Worm (Caenorhabditis elegans) whole organism, midembryonic: ENCODE results near the gene F18A11.2.
"Not testable (repeated sequence)": the region's sequence is repeated elsewhere in the genome, so short reads cannot be mapped to it uniquely, and the experiment has no call there.

Experiments
- T22C8.4 ChIP-seq: fragments of 200-800 bp; sonication (Bioruptor generic); IDR thresholded peaks from 2 replicates; pipeline ENCODE4 v1.3.6; 2022; ENCODE audit warnings: missing genetic modification characterization, missing compliant biosample characterization
- cog-1 ChIP-seq: sonication (generic microtip); optimal IDR thresholded peaks from 2 replicates; lab custom pipeline; 2016; ENCODE audit warnings: missing genetic modification characterization, missing compliant biosample characterization
- flt-1 ChIP-seq: fragments of 200-800 bp; sonication (Bioruptor generic); IDR thresholded peaks from 2 replicates; pipeline ENCODE4 v1.3.6; 2022; ENCODE audit warnings: missing genetic modification characterization, missing compliant biosample characterization
- klf-2 ChIP-seq: fragments of 200-800 bp; sonication (Bioruptor generic); conservative IDR thresholded peaks from 2 replicates; pipeline ENCODE4 v1.3.6; 2022; ENCODE audit warnings: missing genetic modification reagents, missing genetic modification characterization, missing compliant biosample characterization
- med-1 ChIP-seq: sonication (generic microtip); optimal IDR thresholded peaks from 2 replicates; lab custom pipeline; 2017; ENCODE audit warnings: missing genetic modification characterization, mild to moderate bottlenecking, missing compliant biosample characterization, antibody characterized with exemption, missing genetic modification reagents; ENCODE audit not compliant: insufficient read depth
- ref-1 ChIP-seq: fragments of 200-800 bp; sonication (Bioruptor generic); conservative IDR thresholded peaks from 2 replicates; pipeline ENCODE4 v1.3.6; 2022; ENCODE audit warnings: missing genetic modification reagents, missing genetic modification characterization, missing compliant biosample characterization
- tab-1 ChIP-seq: fragments of 200-800 bp; sonication (Bioruptor generic); IDR thresholded peaks from 2 replicates; pipeline ENCODE4 v1.3.6; 2022; ENCODE audit warnings: missing genetic modification characterization, missing compliant biosample characterization
- ztf-23 ChIP-seq: fragments of 200-800 bp; sonication (Bioruptor generic); IDR thresholded peaks from 2 replicates; pipeline ENCODE4 v1.3.6; 2022; ENCODE audit warnings: missing genetic modification reagents, missing genetic modification characterization, missing compliant biosample characterization
- ztf-29 ChIP-seq: fragments of 200-800 bp; sonication (Bioruptor generic); IDR thresholded peaks from 2 replicates; pipeline ENCODE4 v1.3.6; 2022; ENCODE audit warnings: missing genetic modification reagents, missing genetic modification characterization, missing compliant biosample characterization

The F18A11.2 gene

DNA sequence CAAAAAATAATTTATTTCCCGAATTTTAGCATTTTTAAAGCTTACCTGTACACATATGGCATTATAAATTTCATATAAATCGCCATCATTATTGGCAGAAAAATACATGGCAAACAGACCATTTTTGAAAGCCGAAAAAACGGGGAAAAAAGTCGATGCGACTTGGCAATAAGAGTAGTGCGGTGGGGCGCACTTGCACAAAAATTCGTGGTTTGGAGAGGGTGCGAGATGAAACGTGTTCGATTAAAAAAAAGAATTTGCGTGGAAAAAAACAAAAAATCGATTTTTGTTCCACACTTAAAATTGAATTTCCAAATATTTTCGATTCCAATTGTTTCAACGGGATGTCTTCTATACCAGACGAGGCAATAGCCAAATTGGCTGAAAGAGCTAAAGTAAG, 5.2 kb downstream of the F18A11.2 start, which contains the start of gene F18A11.3:
Gene F18A11.3, minus strand, starts transcription at position 125 of the 400 bp plus-strand sequence.
- no peak for TF ChIP-seq T22C8.4 (GFP tag; lab: Robert Waterston, UW)
- 0 out of 2 replicates have a peak, but pooled peaks have one; percentile 48 for TF ChIP-seq ztf-29
- TF ChIP-seq tab-1 (GFP tag; lab: Robert Waterston, UW) = no peak
- TF ChIP-seq klf-2 (GFP tag; lab: Robert Waterston, UW) = no peak
- TF ChIP-seq cog-1 (tag; lab: Kevin White, UChicago) = no peak
- no peak for TF ChIP-seq ztf-23 (GFP tag; lab: Robert Waterston, UW)
- no peak for TF ChIP-seq med-1 (GFP tag; lab: Kevin White, UChicago)
- no peak for TF ChIP-seq ref-1

DNA sequence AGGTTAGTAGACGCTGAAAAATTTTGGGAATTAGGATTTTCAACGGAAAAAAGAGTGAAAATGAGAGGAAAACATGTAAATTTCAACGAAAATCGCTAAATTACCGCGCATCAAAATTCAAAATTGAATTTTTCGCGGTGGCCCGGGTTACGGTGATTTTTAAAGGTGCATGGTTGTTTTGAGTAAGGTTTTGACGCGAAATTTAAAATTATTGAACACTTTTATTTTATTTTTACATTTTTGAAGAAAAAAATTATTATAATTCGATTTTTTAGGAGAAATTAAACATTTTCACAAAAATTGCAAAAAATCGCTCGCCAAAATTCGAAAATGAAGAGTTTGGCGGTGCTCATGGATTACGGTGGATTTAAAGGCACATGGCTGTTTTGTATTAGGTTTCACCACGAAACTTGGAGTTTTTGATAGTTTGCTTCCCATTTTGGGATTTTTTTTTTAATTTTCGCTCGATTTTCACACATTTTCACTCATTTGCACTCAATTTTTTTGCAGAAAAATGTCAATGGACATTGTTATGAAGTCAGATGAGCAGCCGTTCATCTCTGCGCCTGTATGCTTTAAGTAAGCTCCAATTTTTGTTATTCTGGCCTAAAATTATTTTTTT, 12.0 kb downstream of the F18A11.2 start, which contains the start of gene puf-6:
Gene puf-6, minus strand, starts transcription at position 13 of the 622 bp plus-strand sequence.
- not testable (repeated sequence) for TF ChIP-seq ref-1; flt-1 (GFP tag; lab: Robert Waterston, UW); cog-1 (tag; lab: Kevin White, UChicago)

DNA sequence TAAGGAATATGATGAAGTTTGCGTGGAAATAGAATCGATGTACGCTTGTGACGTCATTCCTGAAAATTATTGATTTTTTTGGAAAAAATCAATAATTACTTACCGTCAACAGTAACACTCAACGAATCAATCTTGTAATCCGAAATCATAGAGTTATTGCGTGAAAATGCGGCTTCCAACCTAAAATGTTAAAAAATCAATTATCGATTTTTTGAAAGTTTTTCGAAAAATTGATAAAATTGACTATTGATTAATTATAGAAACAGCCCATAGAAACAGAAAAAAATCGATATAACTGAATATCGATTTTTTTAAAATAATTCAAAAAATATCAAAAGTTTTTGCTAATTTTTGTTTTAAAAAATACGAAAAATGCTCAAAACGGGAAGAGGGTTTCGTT, 15.6 kb downstream of the F18A11.2 start, which contains the start of gene F42G4.7:
Gene F42G4.7, minus strand, starts transcription at position 185 of the 400 bp plus-strand sequence.
- TF ChIP-seq T22C8.4 (GFP tag; lab: Robert Waterston, UW) = peak; percentile 86

DNA sequence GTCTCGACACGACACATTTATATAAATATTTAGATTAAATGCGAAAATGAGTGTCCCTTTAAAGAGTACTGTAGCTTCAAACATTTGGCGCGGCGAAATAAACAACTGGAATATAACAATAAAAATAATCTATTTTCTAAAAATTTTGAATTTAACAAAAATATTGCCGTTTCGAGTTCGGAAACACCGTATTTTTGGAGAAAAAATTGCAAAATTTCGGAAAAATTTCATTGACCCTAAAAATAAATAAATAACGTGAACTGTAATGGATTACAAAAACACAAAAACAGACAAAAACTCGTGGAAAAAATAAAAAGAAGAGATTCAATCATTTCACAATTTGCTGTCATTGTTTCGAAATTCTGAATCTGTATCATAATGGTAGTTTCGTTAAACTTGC, 16.1 kb downstream of the F18A11.2 start, which contains the start of gene F42G4.2:
Gene F42G4.2, plus strand, starts transcription at position 301 of the 400 bp plus-strand sequence.
- not testable (repeated sequence) for TF ChIP-seq ztf-29; ztf-23 (GFP tag; lab: Robert Waterston, UW); klf-2 (GFP tag; lab: Robert Waterston, UW)

DNA sequence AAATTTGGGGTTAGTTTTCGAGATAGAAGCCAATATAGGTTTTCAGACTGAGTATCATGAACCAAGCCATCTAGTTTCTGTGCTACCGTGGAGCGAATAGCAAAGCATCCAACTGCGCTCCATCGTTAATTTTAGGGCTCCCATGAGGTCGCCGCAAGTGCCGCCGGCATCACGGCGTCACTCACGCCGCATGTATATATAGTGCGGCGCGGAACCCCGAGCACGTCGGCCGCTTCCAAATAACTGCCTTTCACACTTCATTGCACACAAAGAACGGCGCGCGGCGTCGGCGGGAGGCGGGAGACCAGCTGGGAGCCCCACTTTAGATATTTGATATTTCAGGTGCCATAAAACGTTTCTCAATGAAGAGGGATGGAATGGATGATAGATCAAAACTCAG, 18.6 kb downstream of the F18A11.2 start:
- TF ChIP-seq med-1 (GFP tag; lab: Kevin White, UChicago) = no peak
- TF ChIP-seq cog-1 (tag; lab: Kevin White, UChicago) = no peak
- no peak for TF ChIP-seq tab-1 (GFP tag; lab: Robert Waterston, UW)
- TF ChIP-seq klf-2 (GFP tag; lab: Robert Waterston, UW) = no peak
- TF ChIP-seq ztf-29 = no peak
- no peak for TF ChIP-seq T22C8.4 (GFP tag; lab: Robert Waterston, UW)
- TF ChIP-seq ref-1 = no peak
- TF ChIP-seq ztf-23 (GFP tag; lab: Robert Waterston, UW) = no peak
- no peak for TF ChIP-seq flt-1 (GFP tag; lab: Robert Waterston, UW)

ce11 chrII:13053443-13053842, 21.9 kb downstream of the F18A11.2 start:
- no peak for TF ChIP-seq cog-1 (tag; lab: Kevin White, UChicago)
- TF ChIP-seq T22C8.4 (GFP tag; lab: Robert Waterston, UW) = no peak
- no peak for TF ChIP-seq ztf-23 (GFP tag; lab: Robert Waterston, UW)
- TF ChIP-seq ztf-29 = no peak
- no peak for TF ChIP-seq tab-1 (GFP tag; lab: Robert Waterston, UW)
- TF ChIP-seq klf-2 (GFP tag; lab: Robert Waterston, UW) = no peak
- no peak for TF ChIP-seq med-1 (GFP tag; lab: Kevin White, UChicago)
- TF ChIP-seq ref-1 = no peak
- TF ChIP-seq flt-1 (GFP tag; lab: Robert Waterston, UW) = no peak

- no peak for TF ChIP-seq T22C8.4 (GFP tag; lab: Robert Waterston, UW)
Observed at ce11 chrII:13056580-13056979, 25.1 kb downstream of the F18A11.2 start, which contains the start of gene zyx-1. Gene zyx-1 (plus strand): TSS chrII:13056910.

ce11 chrII:13059196-13059595, 27.7 kb downstream of the F18A11.2 start:
- TF ChIP-seq tab-1 (GFP tag; lab: Robert Waterston, UW) (no peak), klf-2 (GFP tag; lab: Robert Waterston, UW) (no peak), flt-1 (GFP tag; lab: Robert Waterston, UW) (no peak), ztf-23 (GFP tag; lab: Robert Waterston, UW) (no peak), ztf-29 (no peak), med-1 (GFP tag; lab: Kevin White, UChicago) (no peak), cog-1 (tag; lab: Kevin White, UChicago) (no peak), T22C8.4 (GFP tag; lab: Robert Waterston, UW) (no peak), ref-1 (no peak)

- no peak for TF ChIP-seq med-1 (GFP tag; lab: Kevin White, UChicago)
- no peak for TF ChIP-seq flt-1 (GFP tag; lab: Robert Waterston, UW)
- no peak for TF ChIP-seq ztf-29
- no peak for TF ChIP-seq T22C8.4 (GFP tag; lab: Robert Waterston, UW)
Observed at ce11 chrII:13065251-13065650, 33.8 kb downstream of the F18A11.2 start.

- 0 out of 2 replicates have a peak, but pooled peaks have one; percentile 21 for TF ChIP-seq tab-1 (GFP tag; lab: Robert Waterston, UW)
- no peak for TF ChIP-seq ztf-23 (GFP tag; lab: Robert Waterston, UW)
Observed at ce11 chrII:13066777-13067290, 35.3 kb downstream of the F18A11.2 start.
